Fruit fly (Drosophila melanogaster) whole organism, embryonic: Measurements from ENCODE around the gene enc.

Source experiments
- Ada2b ChIP-seq: fragments of 200-800 bp; sonication (Bioruptor generic); IDR thresholded peaks from 2 replicates; pipeline ENCODE4 v1.3.6; 2022; ENCODE audit warnings: missing biosample characterization, missing genetic modification characterization
- Awh ChIP-seq: fragments of 200-800 bp; sonication (Bioruptor generic); IDR thresholded peaks from 2 replicates; pipeline ENCODE4, ENCODE4 v1.3.6; 2022; ENCODE audit warnings: missing biosample characterization, missing genetic modification characterization
- BEAF-32 ChIP-seq: fragments of 200-800 bp; sonication (Bioruptor generic); optimal IDR thresholded peaks from 3 replicates; lab custom pipeline; 2017; ENCODE audit warnings: missing biosample characterization, missing genetic modification characterization, mild to moderate bottlenecking, moderate library complexity, missing genetic modification reagents
- BtbVII ChIP-seq: fragments of 200-800 bp; sonication (Bioruptor generic); optimal IDR thresholded peaks from 3 replicates; lab custom pipeline; 2017; ENCODE audit warnings: missing biosample characterization, mild to moderate bottlenecking, missing genetic modification characterization
- C15 ChIP-seq: fragments of 200-800 bp; sonication (Bioruptor generic); IDR thresholded peaks from 3 replicates; pipeline ENCODE4 v1.3.6; 2022; ENCODE audit warnings: missing biosample characterization, missing genetic modification characterization
- CG10147 ChIP-seq: fragments of 200-800 bp; sonication (Bioruptor generic); optimal IDR thresholded peaks from 2 replicates; lab custom pipeline; 2019; ENCODE audit warnings: missing biosample characterization, mild to moderate bottlenecking, missing genetic modification characterization, moderate library complexity
- CG10431 ChIP-seq: fragments of 200-800 bp; sonication (Bioruptor generic); optimal IDR thresholded peaks from 3 replicates; lab custom pipeline; 2018; ENCODE audit warnings: missing biosample characterization, mild to moderate bottlenecking, missing genetic modification characterization
- CG11093 ChIP-seq: fragments of 200-800 bp; sonication (Bioruptor generic); IDR thresholded peaks from 3 replicates; pipeline ENCODE4 v1.3.6; 2022; ENCODE audit warnings: missing biosample characterization, missing genetic modification characterization
- CG12744 ChIP-seq: fragments of 200-800 bp; sonication (Bioruptor generic); optimal IDR thresholded peaks from 2 replicates; lab custom pipeline; 2016; ENCODE audit warnings: missing biosample characterization, missing genetic modification characterization
- CG13296 ChIP-seq: fragments of 200-800 bp; sonication (Bioruptor generic); optimal IDR thresholded peaks from 3 replicates; lab custom pipeline; 2018; ENCODE audit warnings: missing biosample characterization, mild to moderate bottlenecking, missing genetic modification characterization
- CG14965 ChIP-seq: fragments of 200-800 bp; sonication (Bioruptor generic); optimal IDR thresholded peaks from 2 replicates; lab custom pipeline; 2016; ENCODE audit warnings: missing biosample characterization, missing genetic modification characterization, borderline replicate concordance
- CG1529 ChIP-seq: fragments of 200-800 bp; sonication (Bioruptor generic); optimal IDR thresholded peaks from 3 replicates; lab custom pipeline; 2018; ENCODE audit warnings: missing biosample characterization, missing genetic modification characterization
- CG16779 ChIP-seq: fragments of 200-800 bp; sonication (Bioruptor generic); IDR thresholded peaks from 2 replicates; pipeline ENCODE4 v1.3.6; 2022; ENCODE audit warnings: missing biosample characterization, missing genetic modification characterization
- CG16815 ChIP-seq: fragments of 200-800 bp; sonication (Bioruptor generic); optimal IDR thresholded peaks from 3 replicates; lab custom pipeline; 2017; ENCODE audit warnings: missing biosample characterization, mild to moderate bottlenecking, missing genetic modification characterization
- CG2889 ChIP-seq: fragments of 200-800 bp; sonication (Bioruptor generic); IDR thresholded peaks from 3 replicates; pipeline ENCODE4 v1.3.6; 2022; ENCODE audit warnings: missing biosample characterization, missing genetic modification characterization
- CG31388 ChIP-seq: fragments of 200-800 bp; sonication (Bioruptor generic); optimal IDR thresholded peaks from 2 replicates; lab custom pipeline; 2016; ENCODE audit warnings: missing biosample characterization, missing genetic modification characterization
- CG34224 ChIP-seq: fragments of 200-800 bp; sonication (Bioruptor generic); IDR thresholded peaks from 3 replicates; pipeline ENCODE4 v1.3.6; 2022; ENCODE audit warnings: missing biosample characterization, missing genetic modification characterization; ENCODE audit not compliant: partially characterized antibody
- CG3995 ChIP-seq: fragments of 200-800 bp; sonication (Bioruptor generic); optimal IDR thresholded peaks from 3 replicates; lab custom pipeline; 2016; ENCODE audit warnings: missing biosample characterization, missing genetic modification characterization
- CG4282 ChIP-seq: fragments of 200-800 bp; sonication (Bioruptor generic); optimal IDR thresholded peaks from 2 replicates; lab custom pipeline; 2016; ENCODE audit warnings: missing biosample characterization, missing genetic modification characterization
- CG7786 ChIP-seq: fragments of 200-800 bp; sonication (Bioruptor generic); optimal IDR thresholded peaks from 2 replicates; lab custom pipeline; 2016; ENCODE audit warnings: missing biosample characterization, missing genetic modification characterization
- CG8290 ChIP-seq, 3 experiments: fragments of 200-800 bp; sonication (Bioruptor generic); optimal IDR thresholded peaks; 2 replicates each; lab custom pipeline; 2016 to 2019; ENCODE audit warnings: missing biosample characterization in 3 of 3, missing genetic modification characterization in 3 of 3, mild to moderate bottlenecking in 2 of 3, moderate library complexity in 1 of 3
- D19B ChIP-seq: fragments of 200-800 bp; sonication (Bioruptor generic); optimal IDR thresholded peaks from 2 replicates; lab custom pipeline; 2017; ENCODE audit warnings: missing biosample characterization, mild to moderate bottlenecking, missing genetic modification characterization
- Deaf1 ChIP-seq: fragments of 200-800 bp; optimal IDR thresholded peaks from 3 replicates; lab custom pipeline; 2019; ENCODE audit warnings: missing biosample characterization, mild to moderate bottlenecking, missing genetic modification characterization, moderate library complexity
- Eip74EF ChIP-seq, 2 experiments: fragments of 200-800 bp in 1 of 2; fragments of >200 bp in 1 of 2; sonication (Bioruptor generic) in 1 of 2; optimal IDR thresholded peaks; 2 replicates each; lab custom pipeline; 2017 to 2019; ENCODE audit warnings: missing biosample characterization in 2 of 2, missing genetic modification characterization in 2 of 2, mild to moderate bottlenecking in 1 of 2, moderate library complexity in 1 of 2
- Ets65A ChIP-seq: fragments of 200-800 bp; sonication (Bioruptor generic); peaks from one replicate; lab custom pipeline; 2016; ENCODE audit warnings: missing biosample characterization, missing genetic modification characterization
- Fer1 ChIP-seq: fragments of 200-800 bp; sonication (Bioruptor generic); optimal IDR thresholded peaks from 2 replicates; lab custom pipeline; 2017; ENCODE audit warnings: missing biosample characterization, mild to moderate bottlenecking, missing genetic modification characterization
- HLH4C ChIP-seq: fragments of 200-800 bp; sonication (Bioruptor generic); IDR thresholded peaks from 3 replicates; pipeline ENCODE4 v1.3.6; 2022; ENCODE audit warnings: missing biosample characterization, missing genetic modification characterization; ENCODE audit not compliant: partially characterized antibody
- Hr51 ChIP-seq, 2 experiments: fragments of 200-800 bp; sonication (Bioruptor generic); optimal IDR thresholded peaks; 2 replicates in 1 of 2; 3 replicates in 1 of 2; lab custom pipeline; 2016 to 2018; ENCODE audit warnings: missing biosample characterization in 2 of 2, missing genetic modification characterization in 2 of 2, mild to moderate bottlenecking in 1 of 2, moderate library complexity in 1 of 2
- MESR4 ChIP-seq: fragments of 200-800 bp; sonication (Bioruptor generic); optimal IDR thresholded peaks from 2 replicates; lab custom pipeline; 2018; ENCODE audit warnings: missing biosample characterization, mild to moderate bottlenecking, missing genetic modification characterization, moderate library complexity
- NK7.1 ChIP-seq: fragments of 200-800 bp; sonication (Bioruptor generic); optimal IDR thresholded peaks from 3 replicates; lab custom pipeline; 2016; ENCODE audit warnings: missing biosample characterization, missing genetic modification characterization
- Nf-YA ChIP-seq: fragments of 200-800 bp; sonication (Bioruptor generic); IDR thresholded peaks from 2 replicates; pipeline ENCODE4 v1.3.6; 2022; ENCODE audit warnings: missing biosample characterization, missing genetic modification characterization
- Ptx1 ChIP-seq: fragments of 200-800 bp; sonication (Bioruptor generic); IDR thresholded peaks from 2 replicates; pipeline ENCODE4 v1.3.6; 2022; ENCODE audit warnings: missing biosample characterization, missing genetic modification characterization
- Ravus ChIP-seq: fragments of 200-800 bp; sonication (Bioruptor generic); IDR thresholded peaks from 2 replicates; pipeline ENCODE4 v1.3.6; 2022; ENCODE audit warnings: missing biosample characterization, missing genetic modification characterization
- al ChIP-seq: fragments of 200-800 bp; sonication (Bioruptor generic); IDR thresholded peaks from 2 replicates; pipeline ENCODE4 v1.3.6; 2022; ENCODE audit warnings: missing biosample characterization, missing genetic modification characterization
- ara ChIP-seq: fragments of 200-800 bp; sonication (Bioruptor generic); IDR thresholded peaks from 2 replicates; pipeline ENCODE4 v1.3.6; 2022; ENCODE audit warnings: missing biosample characterization, missing genetic modification characterization
- br ChIP-seq: fragments of >200 bp; optimal IDR thresholded peaks from 2 replicates; lab custom pipeline; 2017
- chif ChIP-seq, 2 experiments: fragments of 200-800 bp; sonication (Bioruptor generic); optimal IDR thresholded peaks; 3 replicates each; lab custom pipeline; 2016; ENCODE audit warnings: missing biosample characterization in 2 of 2, missing genetic modification characterization in 2 of 2
- crc ChIP-seq: fragments of 200-800 bp; sonication (Bioruptor generic); optimal IDR thresholded peaks from 2 replicates; lab custom pipeline; 2016; ENCODE audit warnings: missing biosample characterization, missing genetic modification characterization
- danr ChIP-seq: fragments of 200-800 bp; sonication (Bioruptor generic); IDR thresholded peaks from 2 replicates; pipeline ENCODE4 v1.3.6; 2022; ENCODE audit warnings: missing biosample characterization, missing genetic modification characterization
- dati ChIP-seq: fragments of 200-800 bp; sonication (Bioruptor generic); IDR thresholded peaks from 2 replicates; pipeline ENCODE4 v1.3.6; 2022; ENCODE audit warnings: missing biosample characterization, missing genetic modification characterization
- dmrt99B ChIP-seq: fragments of 200-800 bp; sonication (Bioruptor generic); optimal IDR thresholded peaks from 2 replicates; lab custom pipeline; 2018; ENCODE audit warnings: missing biosample characterization, mild to moderate bottlenecking, missing genetic modification characterization, moderate library complexity
- fd96Cb ChIP-seq: fragments of 200-800 bp; sonication (Bioruptor generic); optimal IDR thresholded peaks from 2 replicates; lab custom pipeline; 2018; ENCODE audit warnings: missing biosample characterization, mild to moderate bottlenecking, missing genetic modification characterization, moderate library complexity
- ken ChIP-seq: fragments of 200-800 bp; sonication (Bioruptor generic); IDR thresholded peaks from 3 replicates; pipeline ENCODE4 v1.3.6; 2022; ENCODE audit warnings: missing biosample characterization, missing genetic modification characterization
- oc ChIP-seq: fragments of 200-800 bp; sonication (Bioruptor generic); optimal IDR thresholded peaks from 2 replicates; lab custom pipeline; 2018; ENCODE audit warnings: missing biosample characterization, mild to moderate bottlenecking, missing genetic modification characterization, moderate library complexity
- shn ChIP-seq: fragments of 200-800 bp; sonication (Bioruptor generic); optimal IDR thresholded peaks from 3 replicates; lab custom pipeline; 2016; ENCODE audit warnings: missing biosample characterization, missing genetic modification characterization
- tll ChIP-seq, 2 experiments: fragments of 200-800 bp in 1 of 2; fragments of >200 bp in 1 of 2; sonication (Bioruptor generic) in 1 of 2; optimal IDR thresholded peaks; 2 replicates each; lab custom pipeline; 2017 to 2019; ENCODE audit warnings: missing biosample characterization in 2 of 2, missing genetic modification characterization in 2 of 2, mild to moderate bottlenecking in 1 of 2, moderate library complexity in 1 of 2
- vvl ChIP-seq: fragments of 200-800 bp; sonication (Bioruptor generic); IDR thresholded peaks from 2 replicates; pipeline ENCODE4 v1.3.6; 2022; ENCODE audit warnings: missing biosample characterization, missing genetic modification characterization
- wor ChIP-seq: fragments of 200-800 bp; sonication (Bioruptor generic); IDR thresholded peaks from 2 replicates; pipeline ENCODE4 v1.3.6; 2022; ENCODE audit warnings: missing biosample characterization, missing genetic modification characterization

enc gene

dm6 chr3L:3814010-3814833, 4.3 kb upstream of the enc start, which contains the start of gene Scsalpha1 (continued):
- TF ChIP-seq CG3995, result peak; percentile 63
- peak; percentile 37; the same call in 1 of the 3 replicates for TF ChIP-seq ken (GFP tag; lab: Robert Waterston, UW)
- peak in 1 of 2 experiments; percentile 7 for TF ChIP-seq chif (GFP tag; optimal IDR thresholded peaks at IDR 0.05; lab: Kevin White, UChicago)
- TF ChIP-seq crc (GFP tag; lab: Kevin White, UChicago), result no peak
- no peak for TF ChIP-seq Ets65A
- peak; percentile 4 for TF ChIP-seq BtbVII (GFP tag; lab: Kevin White, UChicago)
- TF ChIP-seq oc (tag; lab: Kevin White, UChicago), result no peak
- TF ChIP-seq CG1529 (GFP tag; lab: Kevin White, UChicago), result no peak
- no peak for TF ChIP-seq CG11093 (GFP tag; lab: Robert Waterston, UW)
- TF ChIP-seq Hr51 (GFP tag; optimal IDR thresholded peaks at IDR 0.05; lab: Kevin White, UChicago), result peak in 1 of 2 experiments; percentile 46
- TF ChIP-seq NK7.1 (GFP tag; lab: Kevin White, UChicago), result no peak
- TF ChIP-seq br (lab: Kevin White, UChicago), result no peak
- no peak for TF ChIP-seq shn (GFP tag; lab: Kevin White, UChicago)
- peak; percentile 12 for TF ChIP-seq CG10147 (GFP tag; lab: Kevin White, UChicago)
- peak; percentile 53; the same call in 1 of the 2 replicates for TF ChIP-seq Awh (GFP tag; lab: Robert Waterston, UW)
- peak; percentile 20 for TF ChIP-seq Deaf1 (tag; lab: Kevin White, UChicago)
- TF ChIP-seq Ada2b (GFP tag; lab: Robert Waterston, UW), result peak; percentile 32; the same call in 1 of the 2 replicates
- no peak for TF ChIP-seq CG2889
- peak; percentile 99 for TF ChIP-seq CG34224 (GFP tag; lab: Robert Waterston, UW)
- no peak for TF ChIP-seq dati (GFP tag; lab: Robert Waterston, UW)
- TF ChIP-seq danr, result no peak
- no peak for TF ChIP-seq CG10431 (GFP tag; lab: Kevin White, UChicago)
- TF ChIP-seq CG31388 (GFP tag; lab: Kevin White, UChicago), result no peak
- TF ChIP-seq CG13296 (GFP tag; lab: Kevin White, UChicago), result no peak
- no peak for TF ChIP-seq CG12744 (GFP tag; lab: Kevin White, UChicago)
- peak; percentile 99 for TF ChIP-seq HLH4C
- 0 out of 2 replicates have a peak, but pooled peaks have one; percentile 42 for TF ChIP-seq Nf-YA
- TF ChIP-seq CG16779 (GFP tag; lab: Robert Waterston, UW), result no peak
- peak in 1 of 2 experiments; percentile 1 for TF ChIP-seq tll (GFP tag; optimal IDR thresholded peaks at IDR 0.05; lab: Kevin White, UChicago)
- peak; percentile 3 for TF ChIP-seq CG16815 (GFP tag; lab: Kevin White, UChicago)
- TF ChIP-seq BEAF-32, result peak; percentile 98
- no peak for TF ChIP-seq C15 (GFP tag; lab: Robert Waterston, UW)
- no peak for TF ChIP-seq CG7786 (GFP tag; lab: Kevin White, UChicago)
- peak; percentile 30; the same call in 1 of the 2 replicates for TF ChIP-seq Ptx1
- TF ChIP-seq Fer1 (GFP tag; lab: Kevin White, UChicago), result peak; percentile 45
- peak; percentile 37; the same call in 1 of the 2 replicates for TF ChIP-seq ara (GFP tag; lab: Robert Waterston, UW)
- TF ChIP-seq CG4282 (GFP tag; lab: Kevin White, UChicago), result no peak
- peak; percentile 8 for TF ChIP-seq CG8290 (GFP tag; optimal IDR thresholded peaks at IDR 0.05; lab: Kevin White, UChicago)
- peak in 1 of 2 experiments; percentile 71 for TF ChIP-seq CG8290 (tag; optimal IDR thresholded peaks at IDR 0.05; lab: Kevin White, UChicago)
- no peak for TF ChIP-seq D19B (GFP tag; lab: Kevin White, UChicago)
- TF ChIP-seq Ravus (GFP tag; lab: Robert Waterston, UW), result no peak
- TF ChIP-seq al (GFP tag; lab: Robert Waterston, UW), result peak; percentile 15; the same call in 1 of the 2 replicates
- TF ChIP-seq CG14965 (GFP tag; lab: Kevin White, UChicago), result no peak
- TF ChIP-seq wor (GFP tag; lab: Robert Waterston, UW), result no peak
- TF ChIP-seq dmrt99B (tag; lab: Kevin White, UChicago), result no peak
- no peak for TF ChIP-seq Eip74EF (GFP tag; optimal IDR thresholded peaks at IDR 0.05; lab: Kevin White, UChicago)
- TF ChIP-seq fd96Cb (tag; lab: Kevin White, UChicago), result peak; percentile 16
- TF ChIP-seq vvl (GFP tag; lab: Robert Waterston, UW), result peak; percentile 90
- peak; percentile 88 for TF ChIP-seq MESR4
